Worm (Caenorhabditis elegans): Measurements from ENCODE around the gene aqp-10.

- no peak for TF ChIP-seq nhr-11 (tag; optimal IDR thresholded peaks at IDR 0.05)
- no peak for TF ChIP-seq ceh-82 (tag; optimal IDR thresholded peaks at IDR 0.05)
- no peak for TF ChIP-seq unc-39 (tag; optimal IDR thresholded peaks at IDR 0.05)
- TF ChIP-seq ztf-11 (tag; optimal IDR thresholded peaks at IDR 0.05) = no peak
- TF ChIP-seq unc-62 (GFP tag; optimal IDR thresholded peaks at IDR 0.05) = no peak
- TF ChIP-seq sma-3 (GFP tag; optimal IDR thresholded peaks at IDR 0.05) = no peak
- TF ChIP-seq mdl-1 (tag; optimal IDR thresholded peaks at IDR 0.05) = no peak
- no peak for TF ChIP-seq alr-1 (tag; optimal IDR thresholded peaks at IDR 0.05)
- TF ChIP-seq zag-1 (tag; optimal IDR thresholded peaks at IDR 0.05) = no peak
- TF ChIP-seq ztf-4 (tag; optimal IDR thresholded peaks at IDR 0.05) = no peak
- no peak for TF ChIP-seq snpc-4 (tag; optimal IDR thresholded peaks at IDR 0.05)
- no peak for TF ChIP-seq nhr-129 (tag; optimal IDR thresholded peaks at IDR 0.05)
These were observed 16.6 kb downstream of the aqp-10 start, which contains the start of gene Y53C12B.7 for ce11 chrII:9753056-9753455.

All from whole organism, L2 larva.